Fruit fly (Drosophila melanogaster): ENCODE data around the gene CG1316.

The CG1316 gene

dm6 chr3L:4292120-4292697 lies 8.6 kb downstream of the CG1316 start, which contains the start of the genes CG15012 and Fdx2 (continued):
- TF ChIP-seq eve (GFP tag; optimal IDR thresholded peaks at IDR 0.05) (no peak), btn (GFP tag; optimal IDR thresholded peaks at IDR 0.05) (no peak), CG7745 (tag; optimal IDR thresholded peaks at IDR 0.05) (no peak), mld (GFP tag; IDR thresholded peaks at IDR 0.05; ENCODE audit: partially characterized antibody) (no peak), Taf1 (GFP tag; IDR thresholded peaks at IDR 0.05) (no peak), Fer2 (tag; optimal IDR thresholded peaks at IDR 0.05) (no peak), ac (GFP tag; optimal IDR thresholded peaks at IDR 0.05) (no peak), tio (GFP tag; optimal IDR thresholded peaks at IDR 0.05) (no peak), esg (GFP tag; conservative IDR thresholded peaks at IDR 0.05) (no peak), sug (tag; optimal IDR thresholded peaks at IDR 0.05) (peak; percentile 27), Hey (tag; optimal IDR thresholded peaks at IDR 0.05) (no peak), CG17361 (GFP tag; IDR thresholded peaks at IDR 0.05) (peak; percentile 54; the same call in 2 of the 3 replicates), ind (GFP tag; optimal IDR thresholded peaks at IDR 0.05) (peak; percentile 37), nau (GFP tag; optimal IDR thresholded peaks at IDR 0.05) (no peak), CG14965 (GFP tag; optimal IDR thresholded peaks at IDR 0.05; ENCODE audit: borderline replicate concordance) (no peak), CG12155 (GFP tag; optimal IDR thresholded peaks at IDR 0.05) (peak; percentile 12), ftz-f1 (GFP tag; optimal IDR thresholded peaks at IDR 0.05) (no peak), seq (GFP tag; IDR thresholded peaks at IDR 0.05) (no peak), pzg (GFP tag; optimal IDR thresholded peaks at IDR 0.05) (peak; percentile 91), CG31441 (GFP tag; IDR thresholded peaks at IDR 0.05) (0 out of 2 replicates have a peak, but pooled peaks have one; percentile 24), tna (GFP tag; IDR thresholded peaks at IDR 0.05; ENCODE audit: partially characterized antibody) (no peak), CG17829 (tag; optimal IDR thresholded peaks at IDR 0.05) (peak; percentile 64), CG7839 (tag; optimal IDR thresholded peaks at IDR 0.05) (peak; percentile 7), C15 (GFP tag; IDR thresholded peaks at IDR 0.05) (no peak), dpn (GFP tag; optimal IDR thresholded peaks at IDR 0.05) (peak; percentile 25 to 33), CG31365 (tag; optimal IDR thresholded peaks at IDR 0.05) (no peak), Awh (GFP tag; IDR thresholded peaks at IDR 0.05) (no peak), CG34376 (GFP tag; optimal IDR thresholded peaks at IDR 0.05) (peak; percentile 41), Mad (GFP tag; optimal IDR thresholded peaks at IDR 0.05) (peak; percentile 29), pan (optimal IDR thresholded peaks at IDR 0.05) (no peak), pan (GFP tag; optimal IDR thresholded peaks at IDR 0.05 in 1 of 2, IDR thresholded peaks at IDR 0.05 in 1 of 2) (no peak), CG7963 (GFP tag; IDR thresholded peaks at IDR 0.05; ENCODE audit: partially characterized antibody) (no peak), fd96Cb (tag; optimal IDR thresholded peaks at IDR 0.05) (no peak), caup (GFP tag; optimal IDR thresholded peaks at IDR 0.05; ENCODE audit: severe bottlenecking) (no peak), Asciz (GFP tag; optimal IDR thresholded peaks at IDR 0.05) (no peak)

- TF ChIP-seq Med (GFP tag) (peak; percentile 72), sens (GFP tag) (peak; percentile 72), tup (GFP tag; optimal IDR thresholded peaks at IDR 0.05) (no peak), NC2β (GFP tag; optimal IDR thresholded peaks at IDR 0.05) (no peak), Ada2b (GFP tag; IDR thresholded peaks at IDR 0.05) (no peak)
These were observed 9.7 kb downstream of the CG1316 start for dm6 chr3L:4293304-4293703.
